Fruit fly (Drosophila melanogaster) whole organism, pupa: ENCODE results near the gene CG17261.

Source experiments
- CG10348 ChIP-seq: fragments of 200-800 bp; sonication (Bioruptor generic); IDR thresholded peaks from 2 replicates; pipeline ENCODE4 v1.3.6; 2022; ENCODE audit warnings: missing biosample characterization, missing genetic modification characterization
- CG12605 ChIP-seq: fragments of 200-800 bp; sonication (Bioruptor generic); IDR thresholded peaks from 2 replicates; pipeline ENCODE4 v1.3.6; 2022; ENCODE audit warnings: missing biosample characterization, missing genetic modification characterization
- CG13204 ChIP-seq: fragments of 200-800 bp; sonication (Bioruptor generic); optimal IDR thresholded peaks from 2 replicates; lab custom pipeline; 2018; ENCODE audit warnings: missing biosample characterization, mild to moderate bottlenecking, missing genetic modification characterization, moderate library complexity
- CG14655 ChIP-seq: fragments of 200-800 bp; sonication (Bioruptor generic); optimal IDR thresholded peaks from 3 replicates; lab custom pipeline; 2017; ENCODE audit warnings: mild to moderate bottlenecking, missing biosample characterization, missing genetic modification reagents, missing genetic modification characterization
- CG15710 ChIP-seq: fragments of 200-800 bp; sonication (Bioruptor generic); optimal IDR thresholded peaks from 2 replicates; lab custom pipeline; 2018; ENCODE audit warnings: missing biosample characterization, mild to moderate bottlenecking, missing genetic modification characterization, moderate library complexity
- CG17806 ChIP-seq: fragments of 200-800 bp; sonication (Bioruptor generic); optimal IDR thresholded peaks from 2 replicates; lab custom pipeline; 2018; ENCODE audit warnings: missing biosample characterization, mild to moderate bottlenecking, missing genetic modification characterization, moderate library complexity
- CG32121 ChIP-seq: fragments of 200-800 bp; sonication (Bioruptor generic); IDR thresholded peaks from 2 replicates; pipeline ENCODE4 v1.3.6; 2022; ENCODE audit warnings: missing biosample characterization, missing genetic modification characterization
- CG34367 ChIP-seq: fragments of 200-800 bp; sonication (Bioruptor generic); optimal IDR thresholded peaks from 2 replicates; lab custom pipeline; 2018; ENCODE audit warnings: missing biosample characterization, mild to moderate bottlenecking, missing genetic modification characterization
- CG4496 ChIP-seq: fragments of 200-800 bp; sonication (Bioruptor generic); IDR thresholded peaks from 3 replicates; pipeline ENCODE4 v1.3.6; 2022; ENCODE audit warnings: missing biosample characterization, missing genetic modification characterization
- CG8159 ChIP-seq: fragments of 200-800 bp; sonication (Bioruptor generic); optimal IDR thresholded peaks from 3 replicates; lab custom pipeline; 2018; ENCODE audit warnings: missing biosample characterization, mild to moderate bottlenecking, missing genetic modification characterization, moderate library complexity
- CG8301 ChIP-seq: fragments of 200-800 bp; sonication (Bioruptor generic); optimal IDR thresholded peaks from 2 replicates; lab custom pipeline; 2018; ENCODE audit warnings: missing biosample characterization, mild to moderate bottlenecking, missing genetic modification characterization
- CG9948 ChIP-seq: fragments of 200-800 bp; sonication (Bioruptor generic); optimal IDR thresholded peaks from 2 replicates; lab custom pipeline; 2018; ENCODE audit warnings: missing biosample characterization, mild to moderate bottlenecking, missing genetic modification characterization, moderate library complexity
- D1 ChIP-seq: fragments of 200-800 bp; sonication (Bioruptor generic); optimal IDR thresholded peaks from 2 replicates; lab custom pipeline; 2018; ENCODE audit warnings: missing biosample characterization, mild to moderate bottlenecking, missing genetic modification characterization, moderate library complexity
- EcR ChIP-seq: fragments of 200-800 bp; sonication (Bioruptor generic); optimal IDR thresholded peaks from 3 replicates; lab custom pipeline; 2019; ENCODE audit warnings: missing biosample characterization, missing genetic modification characterization, mild to moderate bottlenecking, moderate library complexity, missing genetic modification reagents
- Ets98B ChIP-seq: fragments of 200-800 bp; sonication (Bioruptor generic); IDR thresholded peaks from 2 replicates; pipeline ENCODE4 v1.3.6; 2022; ENCODE audit warnings: missing biosample characterization, missing genetic modification characterization
- Pif1A ChIP-seq: fragments of 200-800 bp; sonication (Bioruptor generic); optimal IDR thresholded peaks from 3 replicates; lab custom pipeline; 2016; ENCODE audit warnings: missing biosample characterization, missing genetic modification characterization
- Pif1B ChIP-seq: fragments of 200-800 bp; sonication (Bioruptor generic); optimal IDR thresholded peaks from 3 replicates; lab custom pipeline; 2016; ENCODE audit warnings: missing biosample characterization, missing genetic modification characterization
- Snoo ChIP-seq: fragments of 200-800 bp; sonication (Bioruptor generic); optimal IDR thresholded peaks from 3 replicates; lab custom pipeline; 2017; ENCODE audit warnings: missing biosample characterization, mild to moderate bottlenecking, missing genetic modification characterization, inconsistent platforms
- fd96Ca ChIP-seq: fragments of 200-800 bp; sonication (Bioruptor generic); IDR thresholded peaks from 3 replicates; pipeline ENCODE4 v1.3.6; 2022; ENCODE audit warnings: missing biosample characterization, missing genetic modification characterization
- gl ChIP-seq: fragments of 200-800 bp; sonication (Bioruptor generic); optimal IDR thresholded peaks from 2 replicates; lab custom pipeline; 2018; ENCODE audit warnings: missing biosample characterization, mild to moderate bottlenecking, missing genetic modification characterization
- rn ChIP-seq: fragments of 200-800 bp; sonication (Bioruptor generic); IDR thresholded peaks from 2 replicates; pipeline ENCODE4 v1.3.6; 2022; ENCODE audit warnings: missing biosample characterization, missing genetic modification characterization

CG17261 gene

DNA sequence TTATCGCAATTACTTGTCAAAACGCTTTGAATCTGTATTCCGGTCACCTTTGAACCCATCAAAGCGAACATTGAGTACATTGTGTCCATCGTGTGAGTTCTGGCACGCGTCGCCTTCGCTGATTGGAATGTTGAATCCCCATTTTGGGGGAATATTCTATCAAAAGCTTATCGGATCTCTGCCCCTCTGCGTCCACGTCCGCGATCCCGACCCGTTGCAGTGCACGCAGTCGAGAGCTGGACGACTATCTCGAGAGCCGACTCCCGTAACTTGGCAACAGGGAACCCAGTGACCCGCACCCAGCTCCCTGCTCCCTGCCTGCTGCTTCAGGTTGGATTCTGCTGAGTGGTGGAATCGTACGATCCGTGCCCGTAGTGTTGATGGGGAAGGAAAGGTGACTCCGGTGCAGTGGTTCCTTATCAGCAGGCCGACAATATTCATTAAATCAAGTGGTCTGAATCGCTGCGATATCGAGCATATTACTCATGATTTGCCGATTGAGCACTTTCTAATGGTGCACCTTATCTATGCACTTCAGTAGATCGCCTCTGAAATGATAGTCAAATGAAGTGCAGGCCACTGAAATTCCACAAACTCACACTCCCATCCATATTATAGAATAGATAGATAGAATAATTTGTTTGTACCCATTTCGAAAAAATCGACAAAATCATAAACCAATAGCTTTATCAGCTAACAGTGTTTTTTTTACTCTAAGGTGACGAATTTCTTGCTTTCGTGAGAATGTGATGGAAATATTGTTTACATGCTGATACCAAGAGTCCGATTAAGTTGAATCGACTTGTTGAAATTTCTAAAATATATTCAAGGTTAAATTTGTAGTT lies 2.5 kb downstream of the CG17261 start:
- TF ChIP-seq Snoo (tag; lab: Kevin White, UChicago) (no peak), gl (tag; lab: Kevin White, UChicago) (no peak), D1 (tag; lab: Kevin White, UChicago) (no peak), CG4496 (GFP tag; lab: Robert Waterston, UW) (no peak), fd96Ca (GFP tag; lab: Robert Waterston, UW) (no peak), rn (no peak), Ets98B (GFP tag; lab: Robert Waterston, UW) (no peak), CG15710 (tag; lab: Kevin White, UChicago) (no peak), CG17806 (tag; lab: Kevin White, UChicago) (no peak)

DNA sequence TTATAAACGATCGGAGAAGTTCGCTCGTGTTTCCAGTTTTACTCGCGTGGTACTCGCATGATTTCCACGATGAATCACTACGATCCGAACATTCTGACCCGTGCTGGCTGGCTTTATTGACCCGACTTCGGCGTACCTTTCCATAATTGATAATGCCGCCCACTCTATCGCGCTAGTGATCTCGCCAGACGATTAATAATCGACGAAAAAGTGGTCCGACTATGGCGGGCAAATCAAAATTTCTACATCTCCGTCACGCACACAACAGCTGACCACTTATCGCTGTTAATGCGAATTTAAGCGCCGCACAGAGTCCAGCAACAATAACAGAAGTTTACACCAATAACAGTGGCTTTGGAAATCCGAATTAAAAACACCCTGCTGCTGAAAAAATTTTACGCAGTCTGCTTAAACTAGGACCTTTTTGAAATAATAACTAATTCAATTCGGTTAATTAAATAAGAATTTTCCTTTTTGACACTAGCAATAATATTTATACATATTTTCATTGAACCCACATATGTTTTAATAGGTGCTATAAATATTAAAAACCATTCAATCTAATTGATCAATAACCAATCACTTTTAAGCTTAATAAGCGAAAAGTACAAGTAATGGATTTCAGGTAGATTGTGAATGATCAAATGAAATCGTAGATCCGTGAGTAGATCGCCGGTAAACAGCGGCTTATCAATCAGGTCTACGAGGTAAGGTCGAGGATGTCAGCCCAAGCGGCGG lies 13.5 kb downstream of the CG17261 start:
- TF ChIP-seq CG32121 (GFP tag; lab: Robert Waterston, UW), result no peak
- peak; percentile 35 for TF ChIP-seq Pif1A
- no peak for TF ChIP-seq Ets98B (GFP tag; lab: Robert Waterston, UW)
- TF ChIP-seq CG34367 (tag; lab: Kevin White, UChicago), result no peak
- peak; percentile 21 for TF ChIP-seq CG9948 (tag; lab: Kevin White, UChicago)
- peak; percentile 75 for TF ChIP-seq CG14655 (GFP tag; lab: Kevin White, UChicago)
- peak; percentile 33 for TF ChIP-seq Pif1B (GFP tag; lab: Kevin White, UChicago)
- TF ChIP-seq CG8159, result peak; percentile 54
- peak; percentile 38 for TF ChIP-seq CG15710 (tag; lab: Kevin White, UChicago)

DNA sequence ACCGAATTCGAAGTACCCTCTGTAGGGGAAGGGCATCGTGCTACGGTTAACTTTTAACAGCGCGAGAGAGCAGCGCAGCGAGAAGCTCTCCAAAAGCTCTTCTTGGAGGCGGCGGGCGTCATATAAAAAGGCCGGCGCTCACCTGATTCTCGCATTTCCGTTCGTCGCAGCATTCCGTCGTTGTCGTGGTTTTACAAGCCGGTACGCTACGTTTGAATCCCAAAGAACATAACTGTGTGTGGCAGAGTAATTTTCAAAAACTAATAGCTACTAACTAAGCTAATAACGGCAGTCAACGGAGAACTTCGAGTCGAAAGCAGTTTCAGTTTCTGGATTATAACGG lies 14.1 kb downstream of the CG17261 start, which contains the start of gene FASN1:
FASN1 (plus strand) TSS at position 151 of the 343 bp plus-strand sequence.
- TF ChIP-seq CG10348 (no peak), CG9948 (tag; lab: Kevin White, UChicago) (no peak), rn (no peak), EcR (GFP tag; lab: Kevin White, UChicago) (no peak), CG17806 (tag; lab: Kevin White, UChicago) (no peak), CG8159 (peak; percentile 3), CG15710 (tag; lab: Kevin White, UChicago) (no peak), CG4496 (GFP tag; lab: Robert Waterston, UW) (0 out of 3 replicates have a peak, but pooled peaks have one; percentile 58), fd96Ca (GFP tag; lab: Robert Waterston, UW) (peak; percentile 50; the same call in 2 of the 3 replicates), CG8301 (tag; lab: Kevin White, UChicago) (no peak), D1 (tag; lab: Kevin White, UChicago) (no peak), CG13204 (no peak), Pif1A (no peak), Ets98B (GFP tag; lab: Robert Waterston, UW) (peak; percentile 52; the same call in 1 of the 2 replicates), CG12605 (GFP tag; lab: Robert Waterston, UW) (peak; percentile 46), CG14655 (GFP tag; lab: Kevin White, UChicago) (no peak), gl (tag; lab: Kevin White, UChicago) (no peak), Snoo (tag; lab: Kevin White, UChicago) (no peak), CG34367 (tag; lab: Kevin White, UChicago) (no peak), CG32121 (GFP tag; lab: Robert Waterston, UW) (peak; percentile 23; the same call in 1 of the 2 replicates), Pif1B (GFP tag; lab: Kevin White, UChicago) (peak; percentile 11)

DNA sequence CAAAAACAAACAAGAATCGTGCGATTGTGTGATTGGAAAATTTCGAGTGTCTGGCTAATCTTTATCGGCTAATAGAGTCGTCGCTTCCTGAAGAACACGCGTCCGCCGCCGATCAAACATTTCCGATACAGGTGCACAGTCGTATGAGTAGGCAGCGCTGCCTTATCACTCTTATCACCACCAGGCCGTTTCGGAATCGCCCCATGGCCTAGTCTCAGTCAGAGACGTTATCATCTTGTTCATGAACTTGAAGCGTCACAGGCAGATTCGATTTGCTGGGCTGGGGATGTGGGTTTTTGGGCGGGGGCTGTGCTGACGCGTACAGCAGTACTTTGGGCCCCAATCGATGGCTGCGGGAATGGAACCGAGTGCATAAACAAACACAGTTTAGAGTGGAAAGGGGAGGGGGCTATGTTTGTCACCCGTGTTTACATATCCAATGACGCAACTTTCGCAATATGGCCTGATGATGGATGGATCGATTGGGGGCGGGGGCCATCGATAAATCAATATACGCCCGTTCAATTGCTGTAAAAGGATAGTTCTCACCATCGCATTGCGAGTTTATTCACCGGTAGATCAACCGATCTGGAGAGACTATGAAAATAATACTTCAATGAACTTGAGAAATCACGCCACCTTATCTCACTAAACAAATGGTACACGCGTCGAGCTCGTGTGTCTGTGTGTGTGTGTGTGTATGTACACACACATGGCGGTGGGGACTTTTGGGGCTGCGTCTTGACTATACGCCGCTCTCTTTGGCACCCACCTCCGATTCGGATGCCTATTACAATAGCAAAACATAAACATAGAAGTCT lies 15.8 kb downstream of the CG17261 start:
- no peak for TF ChIP-seq Pif1A
- TF ChIP-seq EcR (GFP tag; lab: Kevin White, UChicago), result peak; percentile 0
- TF ChIP-seq CG32121 (GFP tag; lab: Robert Waterston, UW), result no peak

DNA sequence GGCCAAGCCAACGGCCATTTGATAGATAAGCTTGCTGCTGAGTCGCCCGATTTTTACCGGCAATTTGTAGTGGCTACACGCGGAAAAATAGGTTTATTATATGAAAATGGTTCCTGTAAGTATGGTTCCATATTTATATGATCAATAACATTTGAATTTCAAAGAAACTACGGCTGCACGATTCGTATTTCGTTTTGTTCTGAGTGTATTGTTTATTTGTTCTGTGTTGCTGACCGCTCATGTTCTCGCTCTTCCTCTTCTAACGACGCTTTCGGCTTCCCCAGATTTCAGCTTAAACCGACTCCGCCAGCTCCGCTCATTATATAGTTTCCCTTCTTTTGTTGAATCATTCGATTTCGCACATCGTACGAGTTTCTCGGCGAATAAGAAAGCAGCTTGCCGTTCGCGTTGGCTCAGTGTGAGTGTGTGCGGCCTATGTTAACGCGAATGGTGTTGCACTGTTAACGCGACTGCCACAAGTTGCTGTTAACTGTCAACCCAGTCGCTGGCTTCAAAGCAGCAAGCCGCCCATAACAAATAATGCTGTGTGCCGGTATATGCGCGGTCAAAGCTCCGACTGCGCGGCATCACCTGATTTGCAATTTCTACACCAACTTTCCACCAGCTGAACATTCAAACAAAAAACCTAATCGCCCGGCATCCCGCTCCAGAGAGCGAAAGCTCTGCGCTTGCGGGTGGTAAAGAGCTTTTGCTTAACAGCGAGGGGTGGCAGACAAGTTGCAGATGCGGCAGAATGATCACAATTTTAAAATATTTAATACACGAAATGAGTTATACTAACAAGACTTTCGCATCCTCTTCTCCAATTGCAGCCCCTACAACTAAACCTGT lies 16.6 kb downstream of the CG17261 start:
- no peak for TF ChIP-seq Pif1B (GFP tag; lab: Kevin White, UChicago)
- TF ChIP-seq Snoo (tag; lab: Kevin White, UChicago), result no peak
- TF ChIP-seq CG14655 (GFP tag; lab: Kevin White, UChicago), result no peak
- no peak for TF ChIP-seq gl (tag; lab: Kevin White, UChicago)
- peak; percentile 69; the same call in 2 of the 3 replicates for TF ChIP-seq fd96Ca (GFP tag; lab: Robert Waterston, UW)
- no peak for TF ChIP-seq CG17806 (tag; lab: Kevin White, UChicago)
- peak; percentile 36 for TF ChIP-seq Ets98B (GFP tag; lab: Robert Waterston, UW)
- no peak for TF ChIP-seq D1 (tag; lab: Kevin White, UChicago)
- TF ChIP-seq Pif1A, result no peak
- TF ChIP-seq CG8301 (tag; lab: Kevin White, UChicago), result no peak
- no peak for TF ChIP-seq CG34367 (tag; lab: Kevin White, UChicago)
- no peak for TF ChIP-seq EcR (GFP tag; lab: Kevin White, UChicago)
- no peak for TF ChIP-seq CG15710 (tag; lab: Kevin White, UChicago)
- peak; percentile 52; the same call in 2 of the 3 replicates for TF ChIP-seq CG4496 (GFP tag; lab: Robert Waterston, UW)
- peak; percentile 29; the same call in 1 of the 2 replicates for TF ChIP-seq CG12605 (GFP tag; lab: Robert Waterston, UW)
- no peak for TF ChIP-seq CG9948 (tag; lab: Kevin White, UChicago)
- TF ChIP-seq CG13204, result no peak
- no peak for TF ChIP-seq rn
- TF ChIP-seq CG8159, result no peak
- no peak for TF ChIP-seq CG32121 (GFP tag; lab: Robert Waterston, UW)
- TF ChIP-seq CG10348, result no peak
